Worm (Caenorhabditis elegans) whole organism, L1 larva: Measurements from ENCODE around the gene hex-3.

Experiments
- C34B4.2 ChIP-seq: sonication (generic microtip); optimal IDR thresholded peaks from 2 replicates; lab custom pipeline; 2017; ENCODE audit warnings: mild to moderate bottlenecking, missing genetic modification characterization, missing compliant biosample characterization
- F16B12.6 ChIP-seq: fragments of 150-350 bp; optimal IDR thresholded peaks from 2 replicates; lab custom pipeline; 2014; ENCODE audit warnings: missing biosample characterization, missing genetic modification characterization
- aha-1 ChIP-seq: fragments of 150-350 bp; optimal IDR thresholded peaks from 2 replicates; lab custom pipeline; 2014; ENCODE audit warnings: missing biosample characterization, missing genetic modification characterization
- blmp-1 ChIP-seq: fragments of 150-350 bp; optimal IDR thresholded peaks from 2 replicates; lab custom pipeline; 2014; ENCODE audit warnings: missing biosample characterization, missing genetic modification characterization
- ceh-63 ChIP-seq: fragments of 200-800 bp; sonication (Bioruptor generic); optimal IDR thresholded peaks from 2 replicates; lab custom pipeline; 2018; ENCODE audit warnings: mild to moderate bottlenecking, missing genetic modification characterization, missing compliant biosample characterization
- ceh-82 ChIP-seq, 3 experiments: fragments of 150-350 bp in 1 of 3; sonication (generic microtip) in 2 of 3; optimal IDR thresholded peaks; 2 replicates each; lab custom pipeline; 2014 to 2017; ENCODE audit warnings: missing biosample characterization in 3 of 3, missing genetic modification characterization in 3 of 3
- ceh-88 ChIP-seq: fragments of 200-800 bp; sonication (Bioruptor generic); IDR thresholded peaks from 2 replicates; pipeline ENCODE4 v1.3.6; 2022; ENCODE audit warnings: missing genetic modification characterization, missing compliant biosample characterization
- ceh-90 ChIP-seq: sonication (generic microtip); optimal IDR thresholded peaks from 2 replicates; lab custom pipeline; 2016; ENCODE audit warnings: missing genetic modification characterization, missing compliant biosample characterization
- ces-1 ChIP-seq: fragments of 150-350 bp; optimal IDR thresholded peaks from 2 replicates; lab custom pipeline; 2014; ENCODE audit warnings: missing biosample characterization, missing genetic modification reagents, missing genetic modification characterization
- dpl-1 ChIP-seq, 3 experiments: fragments of 150-350 bp in 2 of 3; sonication (generic microtip) in 1 of 3; optimal IDR thresholded peaks; 2 replicates each; lab custom pipeline; 2014 to 2017; ENCODE audit warnings: missing biosample characterization in 3 of 3, missing genetic modification characterization in 3 of 3, missing genetic modification reagents in 3 of 3
- dsc-1 ChIP-seq: sonication (generic microtip); optimal IDR thresholded peaks from 2 replicates; lab custom pipeline; 2016; ENCODE audit warnings: mild to moderate bottlenecking, missing genetic modification characterization, missing compliant biosample characterization
- efl-1 ChIP-seq, 4 experiments: fragments of 150-350 bp; optimal IDR thresholded peaks in 3 of 4; peaks in 1 of 4; 1 replicate in 1 of 4; 2 replicates in 3 of 4; lab custom pipeline; 2014; ENCODE audit warnings: missing biosample characterization in 2 of 4, missing genetic modification characterization in 2 of 4, missing genetic modification reagents in 2 of 4
- efl-3 ChIP-seq: fragments of 200-800 bp; sonication (Bioruptor generic); optimal IDR thresholded peaks from 2 replicates; lab custom pipeline; 2018; ENCODE audit warnings: mild to moderate bottlenecking, missing genetic modification characterization, missing compliant biosample characterization
- egl-27 ChIP-seq, 2 experiments: fragments of 150-350 bp in 1 of 2; sonication (generic microtip); optimal IDR thresholded peaks; 3 replicates each; lab custom pipeline; 2017 to 2018; ENCODE audit warnings: missing biosample characterization in 2 of 2, missing genetic modification characterization in 2 of 2, missing genetic modification reagents in 2 of 2
- elt-3 ChIP-seq, 6 experiments: fragments of 150-350 bp in 1 of 6; sonication (generic microtip); optimal IDR thresholded peaks; 2 replicates each; lab custom pipeline; 2017 to 2018; ENCODE audit warnings: missing biosample characterization in 6 of 6, missing genetic modification characterization in 6 of 6, inconsistent platforms in 1 of 6
- ets-5 ChIP-seq: fragments of 200-800 bp; sonication (Bioruptor generic); IDR thresholded peaks from 2 replicates; pipeline ENCODE4 v1.3.6; 2022; ENCODE audit warnings: missing genetic modification characterization, missing compliant biosample characterization
- fkh-4 ChIP-seq: sonication (generic microtip); optimal IDR thresholded peaks from 2 replicates; lab custom pipeline; 2016; ENCODE audit warnings: missing compliant biosample characterization, missing genetic modification characterization, borderline replicate concordance
- fkh-8 ChIP-seq: sonication (generic microtip); optimal IDR thresholded peaks from 2 replicates; lab custom pipeline; 2016; ENCODE audit warnings: mild to moderate bottlenecking, missing genetic modification characterization, missing compliant biosample characterization
- grh-1 ChIP-seq: fragments of 200-800 bp; sonication (Bioruptor generic); IDR thresholded peaks from 2 replicates; pipeline ENCODE4 v1.3.6; 2022; ENCODE audit warnings: missing genetic modification reagents, missing genetic modification characterization, missing compliant biosample characterization
- hlh-17 ChIP-seq: fragments of 200-800 bp; sonication (Bioruptor generic); optimal IDR thresholded peaks from 2 replicates; lab custom pipeline; 2018; ENCODE audit warnings: missing genetic modification characterization, mild to moderate bottlenecking, missing compliant biosample characterization, moderate library complexity, borderline replicate concordance
- hpl-2 ChIP-seq: fragments of 150-350 bp; optimal IDR thresholded peaks from 2 replicates; lab custom pipeline; 2014; ENCODE audit warnings: missing biosample characterization, missing genetic modification reagents, missing genetic modification characterization
- jun-1 ChIP-seq: fragments of 150-350 bp; optimal IDR thresholded peaks from 2 replicates; lab custom pipeline; 2014; ENCODE audit warnings: missing biosample characterization, missing genetic modification reagents, missing genetic modification characterization
- lin-13 ChIP-seq: fragments of 150-350 bp; optimal IDR thresholded peaks from 2 replicates; lab custom pipeline; 2014; ENCODE audit warnings: missing biosample characterization, missing genetic modification reagents, missing genetic modification characterization
- lin-14 ChIP-seq: fragments of 200-800 bp; sonication (Bioruptor generic); optimal IDR thresholded peaks from 2 replicates; lab custom pipeline; 2018; ENCODE audit warnings: mild to moderate bottlenecking, missing genetic modification characterization, moderate library complexity, missing compliant biosample characterization
- lin-15B ChIP-seq: fragments of 150-350 bp; sonication (generic microtip); optimal IDR thresholded peaks from 3 replicates; lab custom pipeline; 2014; ENCODE audit warnings: missing biosample characterization, missing genetic modification characterization
- lin-35 ChIP-seq, 2 experiments: fragments of 150-350 bp; optimal IDR thresholded peaks; 2 replicates each; lab custom pipeline; 2014; ENCODE audit warnings: missing biosample characterization in 2 of 2, missing genetic modification characterization in 2 of 2, missing genetic modification reagents in 2 of 2
- lin-39 ChIP-seq: fragments of 150-350 bp; optimal IDR thresholded peaks from 2 replicates; lab custom pipeline; 2014; ENCODE audit warnings: missing biosample characterization, missing genetic modification reagents, missing genetic modification characterization
- lir-3 ChIP-seq: sonication (generic microtip); optimal IDR thresholded peaks from 2 replicates; lab custom pipeline; 2016; ENCODE audit warnings: mild to moderate bottlenecking, missing genetic modification characterization, moderate library complexity, missing compliant biosample characterization; ENCODE audit not compliant: poor library complexity
- mab-9 ChIP-seq: fragments of 200-800 bp; sonication (Bioruptor generic); IDR thresholded peaks from 2 replicates; pipeline ENCODE4 v1.3.6; 2022; ENCODE audit warnings: missing genetic modification reagents, missing genetic modification characterization, missing compliant biosample characterization
- mdl-1 ChIP-seq, 2 experiments: fragments of 150-350 bp; optimal IDR thresholded peaks; 2 replicates each; lab custom pipeline; 2014 to 2017; ENCODE audit warnings: missing biosample characterization in 2 of 2, missing genetic modification characterization in 2 of 2, inconsistent platforms in 1 of 2
- nhr-11 ChIP-seq: fragments of 150-350 bp; optimal IDR thresholded peaks from 2 replicates; lab custom pipeline; 2014; ENCODE audit warnings: missing biosample characterization, missing genetic modification characterization
- nhr-12 ChIP-seq: sonication (generic microtip); optimal IDR thresholded peaks from 2 replicates; lab custom pipeline; 2017; ENCODE audit warnings: missing biosample characterization, missing genetic modification characterization
- nhr-19 ChIP-seq: fragments of 200-800 bp; sonication (Bioruptor generic); conservative IDR thresholded peaks from 2 replicates; pipeline ENCODE4 v1.3.6; 2022; ENCODE audit warnings: missing genetic modification characterization, missing compliant biosample characterization
- nhr-20 ChIP-seq: sonication (generic microtip); optimal IDR thresholded peaks from 2 replicates; lab custom pipeline; 2016; ENCODE audit warnings: mild to moderate bottlenecking, missing genetic modification characterization, missing compliant biosample characterization
- nhr-237 ChIP-seq: fragments of 150-350 bp; optimal IDR thresholded peaks from 2 replicates; lab custom pipeline; 2014; ENCODE audit warnings: missing biosample characterization, missing genetic modification characterization
- nhr-47 ChIP-seq: sonication (generic microtip); optimal IDR thresholded peaks from 2 replicates; lab custom pipeline; 2016; ENCODE audit warnings: mild to moderate bottlenecking, missing genetic modification characterization, moderate library complexity, missing compliant biosample characterization
- nhr-71 ChIP-seq: sonication (generic microtip); optimal IDR thresholded peaks from 2 replicates; lab custom pipeline; 2016; ENCODE audit warnings: mild to moderate bottlenecking, missing genetic modification characterization, moderate library complexity, missing compliant biosample characterization
- nhr-76 ChIP-seq: sonication (generic microtip); optimal IDR thresholded peaks from 2 replicates; lab custom pipeline; 2017; ENCODE audit warnings: missing biosample characterization, missing genetic modification characterization
- nhr-90 ChIP-seq: sonication (generic microtip); optimal IDR thresholded peaks from 2 replicates; lab custom pipeline; 2016; ENCODE audit warnings: mild to moderate bottlenecking, missing genetic modification characterization, missing compliant biosample characterization; ENCODE audit not compliant: poor library complexity
- pag-3 ChIP-seq: sonication (generic microtip); optimal IDR thresholded peaks from 2 replicates; lab custom pipeline; 2017; ENCODE audit warnings: missing genetic modification characterization, mild to moderate bottlenecking, missing compliant biosample characterization, antibody characterized with exemption, borderline replicate concordance; ENCODE audit not compliant: insufficient read depth
- snu-23 ChIP-seq: sonication (generic microtip); optimal IDR thresholded peaks from 2 replicates; lab custom pipeline; 2016; ENCODE audit warnings: missing genetic modification characterization, missing compliant biosample characterization
- sptf-1 ChIP-seq: fragments of 150-350 bp; optimal IDR thresholded peaks from 2 replicates; lab custom pipeline; 2014; ENCODE audit warnings: missing biosample characterization, missing genetic modification characterization
- swsn-7 ChIP-seq: sonication (generic microtip); optimal IDR thresholded peaks from 2 replicates; lab custom pipeline; 2016; ENCODE audit warnings: missing genetic modification characterization, missing compliant biosample characterization
- tlp-1 ChIP-seq: fragments of 150-350 bp; optimal IDR thresholded peaks from 2 replicates; lab custom pipeline; 2014; ENCODE audit warnings: missing biosample characterization, missing genetic modification characterization
- unc-130 ChIP-seq: fragments of 150-350 bp; optimal IDR thresholded peaks from 2 replicates; lab custom pipeline; 2017; ENCODE audit warnings: missing biosample characterization, missing genetic modification characterization, inconsistent platforms
- unc-30 ChIP-seq: sonication (generic microtip); optimal IDR thresholded peaks from 2 replicates; lab custom pipeline; 2017; ENCODE audit warnings: missing biosample characterization, missing genetic modification characterization
- unc-86 ChIP-seq: sonication (generic microtip); optimal IDR thresholded peaks from 2 replicates; lab custom pipeline; 2016; ENCODE audit warnings: missing genetic modification characterization, missing compliant biosample characterization
- unc-98 ChIP-seq: fragments of 200-800 bp; sonication (Bioruptor generic); IDR thresholded peaks from 2 replicates; pipeline ENCODE4 v1.3.6; 2022; ENCODE audit warnings: missing genetic modification characterization, missing compliant biosample characterization
- xbp-1 ChIP-seq: sonication (generic microtip); optimal IDR thresholded peaks from 2 replicates; lab custom pipeline; 2016; ENCODE audit warnings: missing genetic modification characterization, missing compliant biosample characterization
- zag-1 ChIP-seq: fragments of 150-350 bp; optimal IDR thresholded peaks from 2 replicates; lab custom pipeline; 2014; ENCODE audit warnings: missing biosample characterization, missing genetic modification characterization
- zip-4 ChIP-seq: fragments of 200-800 bp; sonication (Bioruptor generic); optimal IDR thresholded peaks from 2 replicates; lab custom pipeline; 2018; ENCODE audit warnings: mild to moderate bottlenecking, missing genetic modification characterization, moderate library complexity, missing compliant biosample characterization
- ztf-11 ChIP-seq, 2 experiments: sonication (generic microtip); optimal IDR thresholded peaks; 2 replicates each; lab custom pipeline; 2016 to 2017; ENCODE audit warnings: missing genetic modification characterization in 2 of 2, missing biosample characterization in 1 of 2, missing compliant biosample characterization in 1 of 2

The hex-3 gene

DNA sequence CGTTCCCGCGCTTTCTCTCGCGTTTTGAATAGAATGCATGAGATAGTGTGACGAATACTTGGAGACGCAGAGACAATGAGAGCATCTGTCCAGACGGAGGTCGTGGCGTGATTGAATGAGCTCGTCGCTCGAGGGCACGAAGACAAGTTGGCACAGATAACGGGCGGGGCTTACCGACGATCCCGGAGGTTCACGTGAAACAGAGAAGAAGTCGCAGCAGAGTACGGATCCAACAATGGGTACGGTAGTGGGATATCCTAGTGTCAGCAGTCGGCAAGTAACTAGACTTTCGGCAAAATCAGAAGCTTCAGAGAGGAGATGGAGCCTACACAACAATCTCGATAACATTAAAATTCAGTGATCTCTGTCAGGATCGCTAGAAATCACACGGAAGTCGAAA lies 29.2 kb upstream of the hex-3 start:
- TF ChIP-seq unc-30 (tag; lab: Kevin White, UChicago) (no peak), pag-3 (tag; lab: Kevin White, UChicago) (peak; percentile 9), jun-1 (no peak), ets-5 (GFP tag; lab: Robert Waterston, UW) (no peak), xbp-1 (tag; lab: Kevin White, UChicago) (peak; percentile 52), zip-4 (GFP tag; lab: Kevin White, UChicago) (no peak), lin-15B (no peak), ceh-88 (GFP tag; lab: Robert Waterston, UW) (no peak), egl-27 (tag; optimal IDR thresholded peaks at IDR 0.05; lab: Kevin White, UChicago) (no peak), lin-35 (GFP tag; optimal IDR thresholded peaks at IDR 0.05; lab: Kevin White, UChicago) (peak in 1 of 2 experiments; percentile 28), unc-130 (tag; lab: Kevin White, UChicago) (peak; percentile 79), nhr-11 (tag; lab: Kevin White, UChicago) (peak; percentile 46), lin-14 (GFP tag; lab: Kevin White, UChicago) (peak; percentile 78), mab-9 (GFP tag; lab: Robert Waterston, UW) (no peak), ces-1 (GFP tag; lab: Kevin White, UChicago) (no peak), efl-3 (GFP tag; lab: Kevin White, UChicago) (no peak), blmp-1 (no peak), snu-23 (GFP tag; lab: Kevin White, UChicago) (peak; percentile 64), lir-3 (no peak), mdl-1 (tag; optimal IDR thresholded peaks at IDR 0.05; lab: Kevin White, UChicago) (peak in 1 of 2 experiments; percentile 29), F16B12.6 (tag; lab: Kevin White, UChicago) (no peak), aha-1 (tag; lab: Kevin White, UChicago) (no peak), ztf-11 (tag; optimal IDR thresholded peaks at IDR 0.05; lab: Kevin White, UChicago) (no peak), tlp-1 (no peak), nhr-47 (tag; lab: Kevin White, UChicago) (peak; percentile 52), nhr-237 (no peak), nhr-20 (peak; percentile 74), fkh-8 (tag; lab: Kevin White, UChicago) (no peak), grh-1 (GFP tag; lab: Robert Waterston, UW) (no peak), C34B4.2 (no peak), nhr-90 (tag; lab: Kevin White, UChicago) (no peak), unc-98 (GFP tag; lab: Robert Waterston, UW) (peak; percentile 28; the same call in 1 of the 2 replicates), elt-3 (tag; optimal IDR thresholded peaks at IDR 0.05; lab: Kevin White, UChicago) (no peak), ceh-90 (tag; lab: Kevin White, UChicago) (no peak), lin-39 (no peak), lin-13 (GFP tag; lab: Kevin White, UChicago) (no peak), fkh-4 (tag; lab: Kevin White, UChicago) (no peak), efl-1 (optimal IDR thresholded peaks at IDR 0.05; lab: Kevin White, UChicago) (peak; percentile 33 to 34), efl-1 (GFP tag; optimal IDR thresholded peaks at IDR 0.05 in 1 of 2; lab: Kevin White, UChicago) (peak in 1 of 2 experiments; percentile 92), hpl-2 (GFP tag; lab: Kevin White, UChicago) (no peak), nhr-19 (GFP tag; lab: Robert Waterston, UW) (peak; percentile 74), dsc-1 (tag; lab: Kevin White, UChicago) (peak; percentile 45), nhr-76 (tag; lab: Kevin White, UChicago) (no peak), hlh-17 (GFP tag; lab: Kevin White, UChicago) (no peak), ceh-82 (tag; optimal IDR thresholded peaks at IDR 0.05; lab: Kevin White, UChicago) (no peak), sptf-1 (tag; lab: Kevin White, UChicago) (no peak), swsn-7 (tag; lab: Kevin White, UChicago) (peak; percentile 48), ceh-63 (GFP tag; lab: Kevin White, UChicago) (no peak), nhr-12 (tag; lab: Kevin White, UChicago) (no peak), zag-1 (no peak), dpl-1 (GFP tag; optimal IDR thresholded peaks at IDR 0.05; lab: Kevin White, UChicago) (no peak), nhr-71 (tag; lab: Kevin White, UChicago) (peak; percentile 86), unc-86 (tag; lab: Kevin White, UChicago) (no peak)
